In the genomic region with DNA sequence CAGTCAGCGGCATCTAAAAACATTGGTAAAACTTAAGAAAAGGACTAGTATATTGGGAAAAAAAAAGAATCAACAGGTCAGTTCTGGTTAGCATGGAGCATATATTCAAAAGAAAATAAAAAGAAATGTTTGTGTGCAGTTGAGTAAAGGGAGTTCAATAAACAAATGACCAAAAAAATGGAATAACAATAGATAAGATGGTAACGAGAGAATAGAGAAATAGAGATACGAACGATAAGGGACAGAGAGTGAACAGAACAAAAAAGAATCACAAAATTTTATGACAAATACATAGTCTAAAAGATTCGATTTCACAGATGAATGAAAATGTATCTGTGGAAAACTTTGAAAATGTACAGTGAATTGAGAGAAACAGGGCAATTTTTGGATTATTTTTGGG, we compare ENCODE assay signal across 5 worm cellular contexts.
TF ChIP-seq lines count a peak whose summit lies in the region.

Gene gad-3, minus strand, starts transcription at position 17 of the 400 bp plus-strand sequence.

TF ChIP-seq in whole organism, L1 larva, 84 proteins besides CTCF, POLR2A, EP300 and RAD21 (continues in another document):
- TF ChIP-seq nhr-85 (tag; lab: Kevin White, UChicago) (peak; percentile 41), ama-1 (optimal IDR thresholded peaks at IDR 0.05; lab: Kevin White, UChicago) (no peak), mef-2 (tag; optimal IDR thresholded peaks at IDR 0.05; lab: Kevin White, UChicago) (no peak), mep-1 (tag; optimal IDR thresholded peaks at IDR 0.05; lab: Kevin White, UChicago) (no peak), fos-1 (tag; optimal IDR thresholded peaks at IDR 0.05; lab: Kevin White, UChicago) (no peak), hpl-2 (GFP tag; optimal IDR thresholded peaks at IDR 0.05; lab: Kevin White, UChicago) (no peak), F16B12.6 (tag; optimal IDR thresholded peaks at IDR 0.05; lab: Kevin White, UChicago) (no peak), lin-14 (GFP tag; optimal IDR thresholded peaks at IDR 0.05; lab: Kevin White, UChicago) (peak; percentile 41), aly-2 (tag; optimal IDR thresholded peaks at IDR 0.05; lab: Kevin White, UChicago) (no peak), pag-3 (tag; optimal IDR thresholded peaks at IDR 0.05; lab: Kevin White, UChicago; ENCODE audit: borderline replicate concordance, insufficient read depth) (no peak), dpl-1 (GFP tag; optimal IDR thresholded peaks at IDR 0.05; lab: Kevin White, UChicago) (no peak), nhr-77 (tag; optimal IDR thresholded peaks at IDR 0.05; lab: Kevin White, UChicago) (no peak), C04F5.9 (tag; optimal IDR thresholded peaks at IDR 0.05; lab: Kevin White, UChicago) (no peak), alr-1 (tag; optimal IDR thresholded peaks at IDR 0.05; lab: Kevin White, UChicago; ENCODE audit: borderline replicate concordance) (no peak), lin-15B (tag; optimal IDR thresholded peaks at IDR 0.05; lab: Kevin White, UChicago) (no peak), aha-1 (tag; optimal IDR thresholded peaks at IDR 0.05; lab: Kevin White, UChicago) (no peak), unc-86 (tag; optimal IDR thresholded peaks at IDR 0.05; lab: Kevin White, UChicago) (no peak), tlp-1 (tag; optimal IDR thresholded peaks at IDR 0.05; lab: Kevin White, UChicago) (no peak)

TF ChIP-seq in whole organism, L2 larva, 48 proteins besides CTCF, POLR2A, EP300 and RAD21:
- TF ChIP-seq ZK546.5 (tag; optimal IDR thresholded peaks at IDR 0.05; lab: Kevin White, UChicago): no peak
- no peak for TF ChIP-seq R02D3.7 (tag; optimal IDR thresholded peaks at IDR 0.05; lab: Kevin White, UChicago)
- TF ChIP-seq mbf-1 (tag; optimal IDR thresholded peaks at IDR 0.05; lab: Kevin White, UChicago): no peak
- TF ChIP-seq fos-1 (tag; optimal IDR thresholded peaks at IDR 0.05; lab: Kevin White, UChicago): peak; percentile 44
- TF ChIP-seq nhr-129 (tag; optimal IDR thresholded peaks at IDR 0.05; lab: Kevin White, UChicago): no peak
- no peak for TF ChIP-seq unc-55 (GFP tag; optimal IDR thresholded peaks at IDR 0.05; lab: Kevin White, UChicago)

TF ChIP-seq in whole organism, L3 larva, 47 proteins besides CTCF, POLR2A, EP300 and RAD21:
- no peak for TF ChIP-seq egl-27 (tag; optimal IDR thresholded peaks at IDR 0.05; lab: Kevin White, UChicago)
- TF ChIP-seq nhr-67 (tag; optimal IDR thresholded peaks at IDR 0.05; lab: Kevin White, UChicago): no peak
- peak; percentile 52 for TF ChIP-seq pha-4 (tag; optimal IDR thresholded peaks at IDR 0.05; lab: Kevin White, UChicago)
- peak; percentile 52 for TF ChIP-seq pqm-1 (tag; optimal IDR thresholded peaks at IDR 0.05; lab: Kevin White, UChicago)
- no peak for TF ChIP-seq elt-1 (tag; optimal IDR thresholded peaks at IDR 0.05; lab: Kevin White, UChicago)
- no peak for TF ChIP-seq nhr-23 (tag; optimal IDR thresholded peaks at IDR 0.05; lab: Kevin White, UChicago)
- TF ChIP-seq hmg-11 (tag; optimal IDR thresholded peaks at IDR 0.05; lab: Kevin White, UChicago): no peak
- TF ChIP-seq lin-15B (tag; optimal IDR thresholded peaks at IDR 0.05; lab: Kevin White, UChicago): no peak
- no peak for TF ChIP-seq daf-12 (tag; optimal IDR thresholded peaks at IDR 0.05; lab: Kevin White, UChicago)
- TF ChIP-seq fos-1 (tag; optimal IDR thresholded peaks at IDR 0.05; lab: Kevin White, UChicago): no peak
- TF ChIP-seq aly-2 (tag; optimal IDR thresholded peaks at IDR 0.05; lab: Kevin White, UChicago): no peak
- no peak for TF ChIP-seq eor-1 (tag; optimal IDR thresholded peaks at IDR 0.05; lab: Kevin White, UChicago)
- peak; percentile 63 for TF ChIP-seq elt-2 (tag; optimal IDR thresholded peaks at IDR 0.05; lab: Kevin White, UChicago)
- TF ChIP-seq tbx-2 (tag; optimal IDR thresholded peaks at IDR 0.05; lab: Kevin White, UChicago): no peak
- TF ChIP-seq nhr-12 (tag; optimal IDR thresholded peaks at IDR 0.05; lab: Kevin White, UChicago): no peak
TF ChIP-seq in whole organism, L3 larva: peak in this region for 3.

TF ChIP-seq in whole organism, L4 larva, 104 proteins besides CTCF, POLR2A, EP300 and RAD21 (continues in another document):
- TF ChIP-seq saeg-2 (GFP tag; IDR thresholded peaks at IDR 0.05; lab: Robert Waterston, UW) (no peak), set-16 (GFP tag; IDR thresholded peaks at IDR 0.05; lab: Robert Waterston, UW) (no peak), T26A8.4 (GFP tag; IDR thresholded peaks at IDR 0.05; lab: Robert Waterston, UW) (no peak), daf-16 (GFP tag; optimal IDR thresholded peaks at IDR 0.05; lab: Kevin White, UChicago) (no peak), daf-16 (tag; optimal IDR thresholded peaks at IDR 0.05; lab: Kevin White, UChicago) (peak; percentile 92), F10B5.3 (tag; optimal IDR thresholded peaks at IDR 0.05; lab: Kevin White, UChicago) (no peak), fos-1 (tag; optimal IDR thresholded peaks at IDR 0.05; lab: Kevin White, UChicago) (no peak), dmd-9 (GFP tag; IDR thresholded peaks at IDR 0.05; lab: Robert Waterston, UW) (no peak), zfp-3 (GFP tag; conservative IDR thresholded peaks at IDR 0.05; lab: Robert Waterston, UW) (no peak), nhr-11 (tag; optimal IDR thresholded peaks at IDR 0.05; lab: Kevin White, UChicago) (no peak), spr-3 (GFP tag; optimal IDR thresholded peaks at IDR 0.05; lab: Kevin White, UChicago) (no peak), nhr-77 (tag; optimal IDR thresholded peaks at IDR 0.05; lab: Kevin White, UChicago) (peak; percentile 61), sdz-12 (GFP tag; optimal IDR thresholded peaks at IDR 0.05; lab: Kevin White, UChicago) (no peak), rbr-2 (tag; optimal IDR thresholded peaks at IDR 0.05; lab: Kevin White, UChicago) (no peak), pha-4 (GFP tag; IDR thresholded peaks at IDR 0.05; lab: Robert Waterston, UW) (no peak), pha-4 (tag; optimal IDR thresholded peaks at IDR 0.05; lab: Kevin White, UChicago) (no peak), lim-7 (GFP tag; IDR thresholded peaks at IDR 0.05; lab: Robert Waterston, UW) (no peak), nhr-237 (tag; optimal IDR thresholded peaks at IDR 0.05; lab: Kevin White, UChicago) (no peak), attf-4 (tag; optimal IDR thresholded peaks at IDR 0.05; lab: Kevin White, UChicago) (no peak), F26F4.8 (GFP tag; conservative IDR thresholded peaks at IDR 0.05; lab: Robert Waterston, UW) (no peak), gei-8 (GFP tag; optimal IDR thresholded peaks at IDR 0.05; lab: Kevin White, UChicago) (no peak), tag-97 (GFP tag; IDR thresholded peaks at IDR 0.05; lab: Robert Waterston, UW) (no peak), mxl-3 (GFP tag; optimal IDR thresholded peaks at IDR 0.05; lab: Kevin White, UChicago) (no peak), hlh-30 (tag; optimal IDR thresholded peaks at IDR 0.05; lab: Kevin White, UChicago; ENCODE audit: insufficient read depth) (no peak), hlh-11 (tag; optimal IDR thresholded peaks at IDR 0.05; lab: Kevin White, UChicago) (peak; percentile 28), dve-1 (tag; optimal IDR thresholded peaks at IDR 0.05; lab: Kevin White, UChicago; ENCODE audit: insufficient read depth) (peak; percentile 59), dmd-6 (GFP tag; IDR thresholded peaks at IDR 0.05; lab: Robert Waterston, UW) (peak; percentile 18; the same call in 1 of the 2 replicates), nhr-28 (tag; optimal IDR thresholded peaks at IDR 0.05; lab: Kevin White, UChicago) (peak; percentile 68)

TF ChIP-seq in whole organism, young adult, 124 proteins besides CTCF, POLR2A, EP300 and RAD21:
- TF ChIP-seq somi-1 (GFP tag; optimal IDR thresholded peaks at IDR 0.05; lab: Kevin White, UChicago) (no peak), mcd-1 (GFP tag; IDR thresholded peaks at IDR 0.05; lab: Robert Waterston, UW) (no peak), F37B4.10 (GFP tag; IDR thresholded peaks at IDR 0.05; lab: Robert Waterston, UW) (no peak), nhr-80 (tag; optimal IDR thresholded peaks at IDR 0.05; lab: Kevin White, UChicago) (peak; percentile 60), sea-2 (GFP tag; IDR thresholded peaks at IDR 0.05; lab: Robert Waterston, UW) (no peak)
